Worm (Caenorhabditis elegans) whole organism, L4 larva: ENCODE results near the gene lpr-3.

ENCODE experiments used
- F10B5.3 ChIP-seq: sonication (generic microtip); optimal IDR thresholded peaks from 2 replicates; lab custom pipeline; 2016; ENCODE audit warnings: mild to moderate bottlenecking, missing genetic modification characterization, missing compliant biosample characterization
- F26F4.8 ChIP-seq: fragments of 200-800 bp; sonication (Bioruptor generic); conservative IDR thresholded peaks from 2 replicates; pipeline ENCODE4 v1.3.6; 2022; ENCODE audit warnings: missing genetic modification characterization, missing compliant biosample characterization
- F49E8.2 ChIP-seq: sonication (generic microtip); optimal IDR thresholded peaks from 2 replicates; lab custom pipeline; 2016; ENCODE audit warnings: missing compliant biosample characterization, mild to moderate bottlenecking, missing genetic modification characterization, borderline replicate concordance
- T26A8.4 ChIP-seq: fragments of 200-800 bp; sonication (Bioruptor generic); IDR thresholded peaks from 2 replicates; pipeline ENCODE4 v1.3.6; 2022; ENCODE audit warnings: missing genetic modification characterization, missing compliant biosample characterization
- Y105C5A.15 ChIP-seq: fragments of 200-800 bp; sonication (Bioruptor generic); IDR thresholded peaks from 2 replicates; pipeline ENCODE4 v1.3.6; 2022; ENCODE audit warnings: missing genetic modification characterization, missing compliant biosample characterization
- Y48G9A.11 ChIP-seq: fragments of 200-800 bp; sonication (Bioruptor generic); IDR thresholded peaks from 2 replicates; pipeline ENCODE4 v1.3.6; 2022; ENCODE audit warnings: missing genetic modification reagents, missing genetic modification characterization, missing compliant biosample characterization
- Y75B8A.6 ChIP-seq: fragments of 200-800 bp; sonication (Bioruptor generic); IDR thresholded peaks from 2 replicates; pipeline ENCODE4 v1.3.6; 2022; ENCODE audit warnings: missing genetic modification reagents, missing genetic modification characterization, missing compliant biosample characterization
- ZK337.2 ChIP-seq: fragments of 200-800 bp; sonication (Bioruptor generic); IDR thresholded peaks from 2 replicates; pipeline ENCODE4 v1.3.6; 2022; ENCODE audit warnings: missing genetic modification reagents, missing genetic modification characterization, missing compliant biosample characterization
- aha-1 ChIP-seq: fragments of 150-350 bp; peaks from one replicate; lab custom pipeline; 2014; ENCODE audit warnings: missing biosample characterization, missing genetic modification characterization
- ceh-20 ChIP-seq: fragments of 200-800 bp; sonication (Bioruptor generic); IDR thresholded peaks from 2 replicates; pipeline ENCODE4 v1.3.6; 2022; ENCODE audit warnings: missing genetic modification reagents, missing genetic modification characterization, missing compliant biosample characterization
- ceh-32 ChIP-seq: sonication (generic microtip); optimal IDR thresholded peaks from 2 replicates; lab custom pipeline; 2016; ENCODE audit warnings: mild to moderate bottlenecking, missing genetic modification characterization, missing compliant biosample characterization; ENCODE audit not compliant: poor library complexity
- ceh-44 ChIP-seq: fragments of 200-800 bp; sonication (Bioruptor generic); IDR thresholded peaks from 2 replicates; pipeline ENCODE4 v1.3.6; 2022; ENCODE audit warnings: missing genetic modification reagents, missing genetic modification characterization, missing compliant biosample characterization
- ceh-82 ChIP-seq: sonication (generic microtip); optimal IDR thresholded peaks from 2 replicates; lab custom pipeline; 2017; ENCODE audit warnings: missing biosample characterization, missing genetic modification characterization
- ctbp-1 ChIP-seq: fragments of 200-800 bp; sonication (Bioruptor generic); IDR thresholded peaks from 2 replicates; pipeline ENCODE4 v1.3.6; 2022; ENCODE audit warnings: missing genetic modification reagents, missing genetic modification characterization, missing compliant biosample characterization
- daf-12 ChIP-seq: fragments of 150-350 bp; optimal IDR thresholded peaks from 2 replicates; lab custom pipeline; 2014; ENCODE audit warnings: missing biosample characterization, missing genetic modification reagents, missing genetic modification characterization
- daf-19 ChIP-seq: fragments of 200-800 bp; sonication (Bioruptor generic); conservative IDR thresholded peaks from 2 replicates; pipeline ENCODE4 v1.3.6; 2022; ENCODE audit warnings: missing genetic modification characterization, missing compliant biosample characterization
- daf-8 ChIP-seq: fragments of 200-800 bp; sonication (Bioruptor generic); IDR thresholded peaks from 2 replicates; pipeline ENCODE4 v1.3.6; 2022; ENCODE audit warnings: missing genetic modification characterization, missing compliant biosample characterization
- dmd-6 ChIP-seq: fragments of 200-800 bp; sonication (Bioruptor generic); IDR thresholded peaks from 2 replicates; pipeline ENCODE4 v1.3.6; 2022; ENCODE audit warnings: missing genetic modification reagents, missing genetic modification characterization, missing compliant biosample characterization
- duxl-1 ChIP-seq: sonication (generic microtip); optimal IDR thresholded peaks from 2 replicates; lab custom pipeline; 2016; ENCODE audit warnings: mild to moderate bottlenecking, missing genetic modification characterization, moderate library complexity, missing compliant biosample characterization; ENCODE audit not compliant: poor library complexity
- egl-43 ChIP-seq: fragments of 200-800 bp; sonication (Bioruptor generic); IDR thresholded peaks from 2 replicates; pipeline ENCODE4 v1.3.6; 2022; ENCODE audit warnings: missing genetic modification reagents, missing genetic modification characterization, missing compliant biosample characterization
- gei-8 ChIP-seq: fragments of 200-800 bp; sonication (Bioruptor generic); optimal IDR thresholded peaks from 2 replicates; lab custom pipeline; 2018; ENCODE audit warnings: mild to moderate bottlenecking, missing genetic modification characterization, missing compliant biosample characterization
- hlh-30 ChIP-seq: sonication (generic microtip); optimal IDR thresholded peaks from 2 replicates; lab custom pipeline; 2017; ENCODE audit warnings: antibody characterized with exemption, mild to moderate bottlenecking, missing genetic modification characterization, missing compliant biosample characterization; ENCODE audit not compliant: insufficient read depth
- lim-7 ChIP-seq: fragments of 200-800 bp; sonication (Bioruptor generic); IDR thresholded peaks from 2 replicates; pipeline ENCODE4 v1.3.6; 2022; ENCODE audit warnings: missing genetic modification characterization, missing compliant biosample characterization
- lin-1 ChIP-seq: fragments of 200-800 bp; sonication (Bioruptor generic); IDR thresholded peaks from 2 replicates; pipeline ENCODE4 v1.3.6; 2022; ENCODE audit warnings: missing genetic modification reagents, missing genetic modification characterization, missing compliant biosample characterization
- lin-13 ChIP-seq: fragments of 150-350 bp; optimal IDR thresholded peaks from 2 replicates; lab custom pipeline; 2014; ENCODE audit warnings: missing biosample characterization, missing genetic modification reagents, missing genetic modification characterization
- lin-38 ChIP-seq: fragments of 200-800 bp; sonication (Bioruptor generic); IDR thresholded peaks from 2 replicates; pipeline ENCODE4 v1.3.6; 2022; ENCODE audit warnings: missing genetic modification reagents, missing genetic modification characterization, missing compliant biosample characterization
- lir-3 ChIP-seq: sonication (generic microtip); optimal IDR thresholded peaks from 2 replicates; lab custom pipeline; 2016; ENCODE audit warnings: mild to moderate bottlenecking, missing genetic modification characterization, missing compliant biosample characterization
- mxl-2 ChIP-seq: fragments of 200-800 bp; sonication (Bioruptor generic); conservative IDR thresholded peaks from 2 replicates; pipeline ENCODE4 v1.3.6; 2022; ENCODE audit warnings: missing genetic modification reagents, missing genetic modification characterization, missing compliant biosample characterization
- nhr-10 ChIP-seq: fragments of 150-350 bp; optimal IDR thresholded peaks from 2 replicates; lab custom pipeline; 2014; ENCODE audit warnings: missing biosample characterization, missing genetic modification characterization
- nhr-11 ChIP-seq: fragments of 150-350 bp; optimal IDR thresholded peaks from 2 replicates; lab custom pipeline; 2014; ENCODE audit warnings: missing biosample characterization, missing genetic modification characterization
- nhr-111 ChIP-seq: fragments of 200-800 bp; sonication (Bioruptor generic); optimal IDR thresholded peaks from 2 replicates; lab custom pipeline; 2018; ENCODE audit warnings: mild to moderate bottlenecking, missing genetic modification characterization, missing compliant biosample characterization
- nhr-237 ChIP-seq: sonication (generic microtip); optimal IDR thresholded peaks from 2 replicates; lab custom pipeline; 2017; ENCODE audit warnings: missing biosample characterization, missing genetic modification characterization
- nhr-25 ChIP-seq: sonication (generic microtip); optimal IDR thresholded peaks from 2 replicates; lab custom pipeline; 2017; ENCODE audit warnings: missing genetic modification characterization, mild to moderate bottlenecking, missing compliant biosample characterization, antibody characterized with exemption, moderate library complexity, borderline replicate concordance; ENCODE audit not compliant: insufficient read depth
- nhr-28 ChIP-seq: fragments of 150-350 bp; optimal IDR thresholded peaks from 2 replicates; lab custom pipeline; 2014; ENCODE audit warnings: missing biosample characterization, missing genetic modification characterization
- nhr-41 ChIP-seq: fragments of 200-800 bp; sonication (Bioruptor generic); IDR thresholded peaks from 2 replicates; pipeline ENCODE4 v1.3.6; 2022; ENCODE audit warnings: missing genetic modification reagents, missing genetic modification characterization, missing compliant biosample characterization
- nhr-42 ChIP-seq: fragments of 200-800 bp; sonication (Bioruptor generic); IDR thresholded peaks from 2 replicates; pipeline ENCODE4 v1.3.6; 2022; ENCODE audit warnings: missing genetic modification characterization, missing compliant biosample characterization
- nhr-76 ChIP-seq: fragments of 150-350 bp; optimal IDR thresholded peaks from 2 replicates; lab custom pipeline; 2014; ENCODE audit warnings: missing biosample characterization, missing genetic modification characterization
- pha-4 ChIP-seq, 2 experiments: fragments of 150-350 bp in 1 of 2; fragments of 200-800 bp in 1 of 2; sonication (Bioruptor generic) in 1 of 2; IDR thresholded peaks in 1 of 2; optimal IDR thresholded peaks in 1 of 2; 2 replicates each; pipeline versions ENCODE4 v1.3.6 to Lab custom; 2014 to 2022; ENCODE audit warnings: missing genetic modification characterization in 2 of 2, missing genetic modification reagents in 2 of 2, missing biosample characterization in 1 of 2, missing compliant biosample characterization in 1 of 2
- pqm-1 ChIP-seq: sonication (generic microtip); optimal IDR thresholded peaks from 2 replicates; lab custom pipeline; 2017; ENCODE audit warnings: missing biosample characterization, missing genetic modification characterization
- rbr-2 ChIP-seq: sonication (generic microtip); optimal IDR thresholded peaks from 2 replicates; lab custom pipeline; 2016; ENCODE audit warnings: missing genotype, missing genetic modification characterization, missing compliant biosample characterization
- sdz-12 ChIP-seq: fragments of 200-800 bp; sonication (Bioruptor generic); optimal IDR thresholded peaks from 2 replicates; lab custom pipeline; 2018; ENCODE audit warnings: mild to moderate bottlenecking, missing genetic modification characterization, missing compliant biosample characterization
- set-16 ChIP-seq: fragments of 200-800 bp; sonication (Bioruptor generic); IDR thresholded peaks from 2 replicates; pipeline ENCODE4 v1.3.6; 2022; ENCODE audit warnings: missing genetic modification reagents, missing genetic modification characterization, missing compliant biosample characterization
- tag-97 ChIP-seq: fragments of 200-800 bp; sonication (Bioruptor generic); IDR thresholded peaks from 2 replicates; pipeline ENCODE4 v1.3.6; 2022; ENCODE audit warnings: missing genetic modification characterization, missing compliant biosample characterization
- tra-1 ChIP-seq: fragments of 200-800 bp; sonication (Bioruptor generic); IDR thresholded peaks from 2 replicates; pipeline ENCODE4 v1.3.6; 2022; ENCODE audit warnings: missing genetic modification reagents, missing genetic modification characterization, missing compliant biosample characterization
- unc-130 ChIP-seq: sonication (generic microtip); optimal IDR thresholded peaks from 2 replicates; lab custom pipeline; 2016; ENCODE audit warnings: missing genetic modification reagents, missing genetic modification characterization, missing compliant biosample characterization
- unc-39 ChIP-seq: sonication (generic microtip); optimal IDR thresholded peaks from 2 replicates; lab custom pipeline; 2017; ENCODE audit warnings: missing biosample characterization, missing genetic modification characterization
- unc-62 ChIP-seq, 3 experiments: fragments of 150-350 bp in 1 of 3; sonication (generic microtip); optimal IDR thresholded peaks in 2 of 3; peaks in 1 of 3; 1 replicate in 1 of 3; 2 replicates in 2 of 3; lab custom pipeline; 2014 to 2017; ENCODE audit warnings: missing biosample characterization in 3 of 3, missing genetic modification characterization in 3 of 3, missing genetic modification reagents in 3 of 3, missing genotype in 1 of 3
- zip-11 ChIP-seq: fragments of 200-800 bp; sonication (Bioruptor generic); IDR thresholded peaks from 2 replicates; pipeline ENCODE4 v1.3.6; 2022; ENCODE audit warnings: missing genetic modification characterization, missing compliant biosample characterization

lpr-3 gene

ce11 chrX:11093985-11094593 lies 36.9 kb downstream of the lpr-3 start (continued):
- TF ChIP-seq hlh-30 (tag; lab: Kevin White, UChicago) = peak; percentile 96
- peak; percentile 98 for TF ChIP-seq nhr-25
- TF ChIP-seq ceh-20 (GFP tag; lab: Robert Waterston, UW) = peak; percentile 99
- TF ChIP-seq unc-130 = peak; percentile 68
- TF ChIP-seq duxl-1 (tag; lab: Kevin White, UChicago) = peak; percentile 99
- TF ChIP-seq F10B5.3 (tag; lab: Kevin White, UChicago) = peak; percentile 98
- no peak for TF ChIP-seq set-16 (GFP tag; lab: Robert Waterston, UW)
- TF ChIP-seq lin-1 (GFP tag; lab: Robert Waterston, UW) = peak; percentile 97
- TF ChIP-seq Y75B8A.6 (GFP tag; lab: Robert Waterston, UW) = peak; percentile 94
- TF ChIP-seq daf-19 (GFP tag; lab: Robert Waterston, UW) = peak; percentile 99
- TF ChIP-seq ZK337.2 (GFP tag; lab: Robert Waterston, UW) = peak; percentile 94
- TF ChIP-seq Y105C5A.15 = peak; percentile 98
- peak; percentile 91 for TF ChIP-seq nhr-41 (GFP tag; lab: Robert Waterston, UW)
- peak; percentile 93 for TF ChIP-seq ceh-32 (tag; lab: Kevin White, UChicago)
- peak; percentile 100 for TF ChIP-seq aha-1 (tag; lab: Kevin White, UChicago)
- TF ChIP-seq lin-13 (GFP tag; lab: Kevin White, UChicago) = peak; percentile 99
- peak; percentile 97 for TF ChIP-seq tag-97 (GFP tag; lab: Robert Waterston, UW)
- peak; percentile 72 to 100 for TF ChIP-seq unc-62 (GFP tag; optimal IDR thresholded peaks at IDR 0.05 in 1 of 2; lab: Kevin White, UChicago)
- TF ChIP-seq unc-62 (tag; optimal IDR thresholded peaks at IDR 0.05; lab: Kevin White, UChicago) = peak; percentile 69
- TF ChIP-seq nhr-111 (GFP tag; lab: Kevin White, UChicago) = peak; percentile 74
- peak; percentile 48; the same call in 1 of the 2 replicates for TF ChIP-seq zip-11
- peak; percentile 99 for TF ChIP-seq ctbp-1 (GFP tag; lab: Robert Waterston, UW)
- peak; percentile 98 for TF ChIP-seq tra-1
- peak; percentile 94 for TF ChIP-seq unc-39 (tag; lab: Kevin White, UChicago)
- peak; percentile 98 for TF ChIP-seq nhr-237
- peak; percentile 90 for TF ChIP-seq ceh-82
- TF ChIP-seq pqm-1 = peak; percentile 82
- TF ChIP-seq dmd-6 (GFP tag; lab: Robert Waterston, UW) = peak; percentile 99
- TF ChIP-seq nhr-42 (GFP tag; lab: Robert Waterston, UW) = peak; percentile 100
- peak; percentile 98 for TF ChIP-seq pha-4 (GFP tag; IDR thresholded peaks at IDR 0.05; lab: Robert Waterston, UW)
- peak; percentile 100 for TF ChIP-seq pha-4 (tag; optimal IDR thresholded peaks at IDR 0.05; lab: Kevin White, UChicago)
- peak; percentile 97 for TF ChIP-seq nhr-11 (tag; lab: Kevin White, UChicago)
- no peak; the same call in 1 of the 2 replicates for TF ChIP-seq Y48G9A.11 (GFP tag; lab: Robert Waterston, UW)
- peak; percentile 88 for TF ChIP-seq nhr-76
- TF ChIP-seq T26A8.4 (GFP tag; lab: Robert Waterston, UW) = peak; percentile 100
- peak; percentile 70 for TF ChIP-seq F49E8.2
- peak; percentile 72 for TF ChIP-seq lim-7
- TF ChIP-seq nhr-28 = peak; percentile 98
- TF ChIP-seq rbr-2 (tag; lab: Kevin White, UChicago) = peak; percentile 100
- TF ChIP-seq egl-43 (GFP tag; lab: Robert Waterston, UW) = peak; percentile 100
- TF ChIP-seq lir-3 (tag; lab: Kevin White, UChicago) = peak; percentile 94
- no peak for TF ChIP-seq F26F4.8 (GFP tag; lab: Robert Waterston, UW)
- peak; percentile 90 for TF ChIP-seq sdz-12 (GFP tag; lab: Kevin White, UChicago)
- TF ChIP-seq gei-8 (GFP tag; lab: Kevin White, UChicago) = peak; percentile 95
- peak; percentile 91 for TF ChIP-seq lin-38 (GFP tag; lab: Robert Waterston, UW)
- TF ChIP-seq ceh-44 = peak; percentile 95
- TF ChIP-seq mxl-2 = peak; percentile 91
- peak; percentile 93; the same call in 1 of the 2 replicates for TF ChIP-seq daf-8 (GFP tag; lab: Robert Waterston, UW)
- TF ChIP-seq daf-12 = peak; percentile 24
- TF ChIP-seq nhr-10 (tag; lab: Kevin White, UChicago) = peak; percentile 100
